Worm (Caenorhabditis elegans): ENCODE data around the gene oac-6.

- TF ChIP-seq K09A11.1 (tag; optimal IDR thresholded peaks at IDR 0.05; ENCODE audit: insufficient read depth) (no peak), pha-4 (tag; optimal IDR thresholded peaks at IDR 0.05) (no peak), pqm-1 (tag; optimal IDR thresholded peaks at IDR 0.05) (no peak), ztf-16 (tag; optimal IDR thresholded peaks at IDR 0.05) (no peak), tbx-2 (tag; optimal IDR thresholded peaks at IDR 0.05) (no peak), odd-2 (tag; optimal IDR thresholded peaks at IDR 0.05) (no peak), ceh-18 (tag; optimal IDR thresholded peaks at IDR 0.05) (no peak), npax-4 (tag; optimal IDR thresholded peaks at IDR 0.05) (no peak), mec-3 (tag; optimal IDR thresholded peaks at IDR 0.05; ENCODE audit: borderline replicate concordance) (no peak)
These were observed 16.7 kb upstream of the oac-6 start, which contains the start of gene F28G4.4 for ce11 chrV:16285794-16286193.
